Worm (Caenorhabditis elegans) whole organism, L3 larva: ENCODE data around the gene dnbp-1.
A peak's percentile ranks its signal among the peaks of the same experiment; 100 is the strongest.

Source experiments
- R02D3.7 ChIP-seq: fragments of 150-350 bp; optimal IDR thresholded peaks from 2 replicates; lab custom pipeline; 2014; ENCODE audit warnings: missing biosample characterization, missing genetic modification characterization
- ZK546.5 ChIP-seq: sonication (generic microtip); optimal IDR thresholded peaks from 2 replicates; lab custom pipeline; 2017; ENCODE audit warnings: missing biosample characterization, missing genetic modification characterization
- aly-2 ChIP-seq: fragments of 150-350 bp; optimal IDR thresholded peaks from 2 replicates; lab custom pipeline; 2014; ENCODE audit warnings: missing biosample characterization, missing genetic modification characterization
- ceh-16 ChIP-seq: sonication (generic microtip); optimal IDR thresholded peaks from 2 replicates; lab custom pipeline; 2017; ENCODE audit warnings: missing biosample characterization, missing genetic modification characterization
- ceh-82 ChIP-seq: fragments of 150-350 bp; optimal IDR thresholded peaks from 2 replicates; lab custom pipeline; 2014; ENCODE audit warnings: missing biosample characterization, missing genetic modification characterization
- egl-27 ChIP-seq: sonication (generic microtip); optimal IDR thresholded peaks from 4 replicates; lab custom pipeline; 2017; ENCODE audit warnings: missing biosample characterization, missing genetic modification reagents, missing genetic modification characterization
- elt-1 ChIP-seq: fragments of 150-350 bp; optimal IDR thresholded peaks from 2 replicates; lab custom pipeline; 2014; ENCODE audit warnings: missing biosample characterization, missing genetic modification characterization
- elt-2 ChIP-seq: sonication (generic microtip); optimal IDR thresholded peaks from 2 replicates; lab custom pipeline; 2016; ENCODE audit warnings: missing genetic modification reagents, mild to moderate bottlenecking, missing genetic modification characterization, missing compliant biosample characterization
- elt-3 ChIP-seq, 3 experiments: fragments of 150-350 bp in 1 of 3; sonication (generic microtip) in 2 of 3; optimal IDR thresholded peaks; 2 replicates in 2 of 3; 4 replicates in 1 of 3; lab custom pipeline; 2014 to 2017; ENCODE audit warnings: missing biosample characterization in 3 of 3, missing genetic modification characterization in 3 of 3
- eor-1 ChIP-seq, 2 experiments: fragments of 150-350 bp; optimal IDR thresholded peaks; 2 replicates each; lab custom pipeline; 2014 to 2018; ENCODE audit warnings: missing biosample characterization in 2 of 2, missing genetic modification characterization in 2 of 2
- fkh-10 ChIP-seq: sonication (generic microtip); optimal IDR thresholded peaks from 2 replicates; lab custom pipeline; 2017; ENCODE audit warnings: missing biosample characterization, missing genetic modification reagents, missing genetic modification characterization
- fkh-2 ChIP-seq: fragments of 150-350 bp; optimal IDR thresholded peaks from 2 replicates; lab custom pipeline; 2014; ENCODE audit warnings: missing biosample characterization, missing genetic modification reagents, missing genetic modification characterization
- jun-1 ChIP-seq: fragments of 150-350 bp; optimal IDR thresholded peaks from 2 replicates; lab custom pipeline; 2014; ENCODE audit warnings: missing biosample characterization, missing genetic modification reagents, missing genetic modification characterization
- lin-15B ChIP-seq: fragments of 150-350 bp; optimal IDR thresholded peaks from 2 replicates; lab custom pipeline; 2014; ENCODE audit warnings: missing biosample characterization, missing genetic modification characterization
- lin-39 ChIP-seq: fragments of 150-350 bp; optimal IDR thresholded peaks from 2 replicates; lab custom pipeline; 2018; ENCODE audit warnings: missing biosample characterization, missing genetic modification reagents, missing genetic modification characterization
- mdl-1 ChIP-seq: fragments of 150-350 bp; optimal IDR thresholded peaks from 2 replicates; lab custom pipeline; 2014; ENCODE audit warnings: missing biosample characterization, missing genetic modification characterization
- mml-1 ChIP-seq: fragments of 150-350 bp; sonication (generic microtip); optimal IDR thresholded peaks from 3 replicates; lab custom pipeline; 2014; ENCODE audit warnings: missing biosample characterization, missing genetic modification characterization
- nfya-1 ChIP-seq: sonication (generic microtip); optimal IDR thresholded peaks from 2 replicates; lab custom pipeline; 2017; ENCODE audit warnings: missing genetic modification characterization, mild to moderate bottlenecking, missing compliant biosample characterization, antibody characterized with exemption, moderate library complexity; ENCODE audit not compliant: insufficient read depth
- nhr-11 ChIP-seq: fragments of 150-350 bp; optimal IDR thresholded peaks from 2 replicates; lab custom pipeline; 2014; ENCODE audit warnings: missing biosample characterization, missing genetic modification characterization
- nhr-237 ChIP-seq: fragments of 150-350 bp; optimal IDR thresholded peaks from 2 replicates; lab custom pipeline; 2014; ENCODE audit warnings: missing biosample characterization, missing genetic modification characterization
- nhr-25 ChIP-seq: sonication (generic microtip); optimal IDR thresholded peaks from 2 replicates; lab custom pipeline; 2017; ENCODE audit warnings: missing biosample characterization, missing genetic modification characterization
- nhr-28 ChIP-seq: fragments of 150-350 bp; optimal IDR thresholded peaks from 2 replicates; lab custom pipeline; 2014; ENCODE audit warnings: missing biosample characterization, missing genetic modification characterization
- nhr-43 ChIP-seq: sonication (generic microtip); optimal IDR thresholded peaks from 2 replicates; lab custom pipeline; 2016; ENCODE audit warnings: mild to moderate bottlenecking, missing genetic modification characterization, missing compliant biosample characterization; ENCODE audit not compliant: poor library complexity, severe bottlenecking
- nhr-77 ChIP-seq: fragments of 150-350 bp; optimal IDR thresholded peaks from 2 replicates; lab custom pipeline; 2014; ENCODE audit warnings: missing biosample characterization, missing genetic modification characterization
- pha-4 ChIP-seq: fragments of 150-350 bp; optimal IDR thresholded peaks from 2 replicates; lab custom pipeline; 2014; ENCODE audit warnings: missing biosample characterization, missing genetic modification reagents, missing genetic modification characterization
- pqm-1 ChIP-seq: fragments of 150-350 bp; optimal IDR thresholded peaks from 2 replicates; lab custom pipeline; 2017; ENCODE audit warnings: missing biosample characterization, missing genetic modification characterization, inconsistent platforms
- skn-1 ChIP-seq: fragments of 150-350 bp; optimal IDR thresholded peaks from 2 replicates; lab custom pipeline; 2014; ENCODE audit warnings: missing biosample characterization, missing genetic modification characterization
- snpc-4 ChIP-seq: fragments of 150-350 bp; optimal IDR thresholded peaks from 2 replicates; lab custom pipeline; 2014; ENCODE audit warnings: missing biosample characterization, missing genetic modification characterization
- tbx-2 ChIP-seq: sonication (generic microtip); optimal IDR thresholded peaks from 2 replicates; lab custom pipeline; 2016; ENCODE audit warnings: mild to moderate bottlenecking, missing genetic modification characterization, missing compliant biosample characterization
- unc-39 ChIP-seq: sonication (generic microtip); optimal IDR thresholded peaks from 4 replicates; lab custom pipeline; 2017; ENCODE audit warnings: missing biosample characterization, missing genetic modification characterization
- unc-62 ChIP-seq: fragments of 150-350 bp; sonication (generic microtip); optimal IDR thresholded peaks from 4 replicates; lab custom pipeline; 2014; ENCODE audit warnings: missing biosample characterization, missing genetic modification reagents, missing genetic modification characterization
- ztf-11 ChIP-seq: fragments of 150-350 bp; optimal IDR thresholded peaks from 2 replicates; lab custom pipeline; 2014; ENCODE audit warnings: missing biosample characterization, missing genetic modification characterization
- ztf-4 ChIP-seq: fragments of 150-350 bp; optimal IDR thresholded peaks from 2 replicates; lab custom pipeline; 2014; ENCODE audit warnings: missing biosample characterization, missing genetic modification characterization

The dnbp-1 gene

DNA sequence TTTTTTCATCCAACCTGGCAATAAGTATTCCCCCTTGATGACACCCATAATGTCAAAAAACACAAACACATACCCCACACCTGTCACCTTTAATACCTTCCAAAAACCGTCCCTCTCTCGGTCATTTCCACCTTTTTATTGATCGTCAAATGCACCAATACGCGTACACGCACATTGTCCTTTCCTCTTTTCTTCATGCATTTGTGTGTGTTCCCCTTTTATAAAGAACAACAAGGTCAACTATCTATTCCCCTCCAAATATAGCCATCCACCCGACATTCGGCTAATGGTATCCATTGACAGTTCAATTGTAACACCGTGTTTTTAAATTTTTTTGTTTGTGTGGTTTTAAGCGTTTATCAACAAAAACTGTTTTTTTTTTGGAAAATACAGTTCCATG is 34.5 kb downstream of the dnbp-1 start:
- no peak for TF ChIP-seq ceh-82
- no peak for TF ChIP-seq nhr-77 (tag; lab: Kevin White, UChicago)
- no peak for TF ChIP-seq lin-15B (tag; lab: Kevin White, UChicago)
- no peak for TF ChIP-seq aly-2
- TF ChIP-seq mdl-1: no peak
- TF ChIP-seq unc-62 (GFP tag; lab: Kevin White, UChicago): no peak
- no peak for TF ChIP-seq R02D3.7
- TF ChIP-seq nfya-1 (tag; lab: Kevin White, UChicago): no peak
- no peak for TF ChIP-seq snpc-4 (tag; lab: Kevin White, UChicago)
- TF ChIP-seq nhr-237 (tag; lab: Kevin White, UChicago): no peak
- no peak for TF ChIP-seq ZK546.5
- no peak for TF ChIP-seq tbx-2 (tag; lab: Kevin White, UChicago)
- no peak for TF ChIP-seq fkh-10 (GFP tag; lab: Kevin White, UChicago)
- TF ChIP-seq fkh-2: no peak
- TF ChIP-seq elt-1 (tag; lab: Kevin White, UChicago): no peak
- no peak for TF ChIP-seq pha-4 (tag; lab: Kevin White, UChicago)
- no peak for TF ChIP-seq unc-39
- no peak for TF ChIP-seq lin-39
- no peak for TF ChIP-seq nhr-28

DNA sequence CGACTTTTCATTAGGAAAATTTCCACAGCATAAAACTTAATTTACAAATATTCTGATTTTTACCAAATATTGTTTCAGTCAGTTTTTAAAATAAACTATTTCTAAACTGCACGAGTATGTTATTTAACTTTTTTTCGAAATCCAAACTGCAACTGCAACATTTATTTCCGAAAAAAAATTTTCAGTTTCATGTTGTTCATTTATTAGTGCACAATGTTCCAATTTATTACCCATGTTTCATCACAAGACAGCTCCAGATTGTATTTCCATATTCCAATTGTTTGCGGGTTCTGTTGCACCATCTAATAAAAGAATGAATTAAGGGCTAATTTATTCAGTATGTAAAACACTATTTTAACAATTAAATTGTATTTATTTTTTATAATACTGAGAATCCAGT is 38.0 kb downstream of the dnbp-1 start:
- TF ChIP-seq nhr-11 (tag; lab: Kevin White, UChicago) (no peak), mml-1 (tag; lab: Kevin White, UChicago) (no peak)
- TF ChIP-seq, all 47 proteins: peak for 0

DNA sequence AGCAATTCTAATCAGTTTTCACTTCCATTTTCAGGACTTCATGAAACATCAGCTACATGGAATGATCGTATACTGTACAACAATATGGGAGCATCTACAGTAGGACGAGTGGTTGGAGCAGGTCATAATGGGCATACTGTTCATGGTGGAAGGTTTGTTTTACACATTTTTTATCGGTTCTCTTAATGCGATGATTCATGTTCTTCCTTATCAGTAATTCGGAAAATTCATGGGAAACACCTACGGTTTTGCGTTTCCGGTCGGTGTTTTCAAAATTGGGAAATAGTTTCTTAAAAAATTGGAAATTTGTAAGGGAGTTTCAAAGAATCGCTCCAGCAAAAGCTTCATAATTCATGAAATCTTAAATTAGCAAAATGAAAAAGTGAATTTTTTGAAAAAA is 38.8 kb downstream of the dnbp-1 start:
- TF ChIP-seq elt-2 (tag; lab: Kevin White, UChicago) (peak; percentile 46), elt-3 (tag; optimal IDR thresholded peaks at IDR 0.05; lab: Kevin White, UChicago) (no peak), pqm-1 (peak; percentile 45), fkh-10 (GFP tag; lab: Kevin White, UChicago) (no peak)

DNA sequence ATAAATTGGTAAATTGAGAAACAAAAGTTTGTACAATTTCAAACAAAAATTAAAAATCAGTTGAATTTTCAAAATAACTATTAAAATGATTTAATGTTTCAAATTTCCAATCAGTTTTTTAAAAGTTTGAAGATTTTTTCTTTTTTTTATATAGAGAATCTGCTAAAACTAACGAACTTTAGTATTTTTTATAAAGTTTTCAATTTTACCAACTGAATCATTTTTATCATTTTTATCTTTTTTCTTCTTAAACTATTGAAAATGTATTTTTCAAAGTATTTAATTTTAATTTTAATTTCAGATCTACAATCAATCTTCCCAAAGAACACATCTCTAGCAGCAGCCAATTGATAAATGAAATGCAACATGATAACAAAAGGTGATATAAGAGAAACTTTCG is 45.6 kb downstream of the dnbp-1 start, which contains the start of gene Y37A1A.4:
TSS of gene Y37A1A.4 (plus strand) at position 301 of the 400 bp plus-strand sequence.
- TF ChIP-seq nhr-43 (no peak), ztf-11 (tag; lab: Kevin White, UChicago) (no peak), skn-1 (tag; lab: Kevin White, UChicago) (no peak), ceh-82 (no peak), pqm-1 (no peak), fkh-10 (GFP tag; lab: Kevin White, UChicago) (no peak), lin-39 (no peak), eor-1 (tag; optimal IDR thresholded peaks at IDR 0.05; lab: Kevin White, UChicago) (no peak), pha-4 (tag; lab: Kevin White, UChicago) (no peak), nfya-1 (tag; lab: Kevin White, UChicago) (no peak), nhr-28 (no peak), elt-2 (tag; lab: Kevin White, UChicago) (no peak)
- TF ChIP-seq, all 47 proteins: peak for 0

DNA sequence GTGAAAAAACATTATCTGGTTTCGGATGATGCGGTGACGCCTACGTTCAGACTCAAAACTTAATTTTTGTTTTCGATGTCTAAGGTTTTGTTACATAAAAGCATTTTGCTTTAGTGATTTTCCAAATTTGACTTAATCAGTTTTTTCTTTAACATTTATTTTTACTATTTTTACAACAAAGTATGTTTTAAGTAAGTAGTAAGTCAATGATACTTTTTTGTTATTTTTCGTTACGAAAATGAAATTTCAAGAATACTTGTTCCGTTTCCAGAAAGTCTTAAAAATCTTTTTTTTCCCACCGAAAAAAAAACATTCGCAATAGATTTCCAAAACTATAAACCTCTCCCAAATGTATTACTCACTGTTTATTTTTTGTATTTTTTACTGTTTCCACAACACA is 52.0 kb downstream of the dnbp-1 start:
- TF ChIP-seq mml-1 (tag; lab: Kevin White, UChicago) (no peak), nhr-28 (no peak), fkh-10 (GFP tag; lab: Kevin White, UChicago) (no peak), ztf-4 (tag; lab: Kevin White, UChicago) (no peak), egl-27 (no peak), nhr-237 (tag; lab: Kevin White, UChicago) (no peak), ceh-82 (no peak), lin-39 (no peak), aly-2 (no peak), nhr-25 (tag; lab: Kevin White, UChicago) (no peak), jun-1 (tag; lab: Kevin White, UChicago) (no peak), unc-62 (GFP tag; lab: Kevin White, UChicago) (no peak), eor-1 (tag; optimal IDR thresholded peaks at IDR 0.05; lab: Kevin White, UChicago) (no peak), ceh-16 (no peak), ZK546.5 (no peak)
